Worm (Caenorhabditis elegans): ENCODE results near the gene C05C12.1.

C05C12.1 gene

DNA sequence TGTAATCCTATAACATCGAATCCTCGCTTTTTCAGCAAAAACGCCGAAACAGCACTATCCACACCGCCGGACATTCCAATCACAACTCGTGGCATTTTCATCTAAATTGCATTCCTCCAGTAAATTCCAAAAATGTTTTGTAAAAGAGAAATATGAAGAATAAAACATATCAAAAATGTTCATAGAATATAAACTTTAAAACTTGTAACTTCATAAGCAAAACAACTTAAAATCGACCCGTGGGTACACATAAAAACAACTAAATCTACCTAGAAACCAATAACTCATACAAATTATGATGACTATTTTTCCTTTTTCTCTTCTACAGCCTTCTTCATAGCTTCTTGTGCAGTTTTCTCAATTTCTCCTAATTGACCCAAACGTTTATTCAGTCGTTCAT is 43.0 kb downstream of the C05C12.1 start, which contains the start of gene mttu-1:
mttu-1 (minus strand) TSS at position 101 of the 400 bp plus-strand sequence.
- TF ChIP-seq egl-18 (GFP tag; IDR thresholded peaks at IDR 0.05) (no peak), ceh-79 (tag; optimal IDR thresholded peaks at IDR 0.05) (no peak), T26A5.8 (tag; optimal IDR thresholded peaks at IDR 0.05) (no peak), madf-6 (GFP tag; IDR thresholded peaks at IDR 0.05) (no peak), dox-1 (GFP tag; IDR thresholded peaks at IDR 0.05) (no peak), F33H1.4 (GFP tag; IDR thresholded peaks at IDR 0.05) (no peak), tbp1 (GFP tag; optimal IDR thresholded peaks at IDR 0.05) (no peak), tlf-1 (GFP tag; optimal IDR thresholded peaks at IDR 0.05) (no peak), Y67H2A.10 (GFP tag; conservative IDR thresholded peaks at IDR 0.05) (no peak), athp-1 (tag; optimal IDR thresholded peaks at IDR 0.05) (no peak), K11D2.4 (GFP tag; IDR thresholded peaks at IDR 0.05) (no peak), aptf-3 (GFP tag; IDR thresholded peaks at IDR 0.05) (no peak), F23B12.7 (tag; optimal IDR thresholded peaks at IDR 0.05; ENCODE audit: insufficient read depth) (no peak), rpc-1 (optimal IDR thresholded peaks at IDR 0.05) (no peak), rpc-1 (tag; optimal IDR thresholded peaks at IDR 0.05) (no peak), let-607 (tag; optimal IDR thresholded peaks at IDR 0.05) (no peak)

DNA sequence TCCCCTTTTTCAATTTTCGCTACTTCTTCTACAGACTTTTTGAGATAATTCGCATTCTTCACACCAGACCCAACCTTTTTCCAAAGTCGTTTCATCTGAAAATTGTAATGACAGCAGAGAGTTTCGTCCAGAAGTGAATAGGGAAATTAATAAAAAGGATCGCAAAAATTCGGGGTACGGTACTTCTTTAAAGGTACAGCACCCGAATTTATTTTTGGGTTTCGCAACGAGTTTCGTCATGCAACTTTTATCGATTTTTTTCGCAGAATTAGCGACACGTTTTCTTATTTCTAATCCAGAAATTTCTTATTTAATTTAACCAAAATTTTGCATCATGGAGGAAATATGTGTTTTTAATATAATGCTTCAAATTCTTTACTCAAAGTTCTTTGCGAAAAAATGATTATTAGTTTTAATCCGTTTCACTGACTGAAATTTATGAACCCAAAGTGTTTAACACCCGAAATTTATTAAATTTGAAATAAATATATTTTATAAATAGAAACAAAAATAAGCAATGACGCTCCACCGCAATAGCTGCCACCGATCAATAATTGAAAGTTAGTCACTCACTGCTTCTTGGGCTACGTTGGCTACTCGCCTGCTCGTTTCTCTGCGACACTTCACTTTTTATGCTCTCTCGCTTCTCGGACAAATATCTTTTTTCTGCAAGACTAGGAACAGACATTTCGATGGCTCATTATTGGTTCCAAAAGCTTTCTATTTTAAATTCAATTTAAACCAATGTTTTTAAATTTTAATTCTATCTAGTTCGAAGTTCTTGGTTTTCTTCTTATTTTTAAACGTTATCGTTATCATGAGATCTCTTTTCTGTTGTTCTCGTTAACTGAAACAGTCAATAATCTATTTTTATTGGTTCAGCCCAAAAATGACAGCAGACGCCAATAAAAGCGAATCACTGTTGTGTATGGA is 44.6 kb downstream of the C05C12.1 start, which contains the start of the genes B0035.15 and dnj-1:
B0035.15 (minus strand) TSS at position 99 of the 933 bp plus-strand sequence.
dnj-1 (plus strand) TSS at position 883 of the 933 bp plus-strand sequence.
- TF ChIP-seq mcd-1 (GFP tag; IDR thresholded peaks at IDR 0.05), result peak; percentile 68
- TF ChIP-seq madf-3 (GFP tag; IDR thresholded peaks at IDR 0.05), result 0 out of 2 replicates have a peak, but pooled peaks have one; percentile 19
- TF ChIP-seq D2030.7 (GFP tag; IDR thresholded peaks at IDR 0.05), result 0 out of 2 replicates have a peak, but pooled peaks have one; percentile 19
- no peak for TF ChIP-seq hsf-1 (GFP tag; IDR thresholded peaks at IDR 0.05)
- TF ChIP-seq F33H1.4 (GFP tag; IDR thresholded peaks at IDR 0.05), result peak; percentile 81
- TF ChIP-seq attf-5 (GFP tag; optimal IDR thresholded peaks at IDR 0.05), result peak; percentile 56
- peak; percentile 34; the same call in 1 of the 2 replicates for TF ChIP-seq madf-8 (GFP tag; conservative IDR thresholded peaks at IDR 0.05)
- TF ChIP-seq K11D2.4 (GFP tag; IDR thresholded peaks at IDR 0.05), result no peak
- no peak for TF ChIP-seq zfh-2 (GFP tag; conservative IDR thresholded peaks at IDR 0.05)
- no peak for TF ChIP-seq unc-130 (GFP tag; optimal IDR thresholded peaks at IDR 0.05)
- TF ChIP-seq hmg-1.2 (GFP tag; IDR thresholded peaks at IDR 0.05), result peak; percentile 30; the same call in 1 of the 2 replicates
- TF ChIP-seq cebp-1 (GFP tag; IDR thresholded peaks at IDR 0.05), result no peak
- TF ChIP-seq cebp-1 (tag; optimal IDR thresholded peaks at IDR 0.05), result peak; percentile 42
- TF ChIP-seq ztf-28 (GFP tag; IDR thresholded peaks at IDR 0.05), result no peak
- TF ChIP-seq madf-6 (GFP tag; IDR thresholded peaks at IDR 0.05), result peak; percentile 78
- peak; percentile 19 for TF ChIP-seq lin-40 (tag; optimal IDR thresholded peaks at IDR 0.05)
- TF ChIP-seq mxl-1 (tag; optimal IDR thresholded peaks at IDR 0.05), result no peak
- peak; percentile 69 for TF ChIP-seq xnd-1 (tag; optimal IDR thresholded peaks at IDR 0.05)
- TF ChIP-seq tbp1 (GFP tag; optimal IDR thresholded peaks at IDR 0.05), result no peak
- TF ChIP-seq ztf-18 (tag; optimal IDR thresholded peaks at IDR 0.05), result no peak
- TF ChIP-seq lsl-1 (GFP tag; optimal IDR thresholded peaks at IDR 0.05), result peak; percentile 82
- no peak for TF ChIP-seq ceh-79 (tag; optimal IDR thresholded peaks at IDR 0.05)

DNA sequence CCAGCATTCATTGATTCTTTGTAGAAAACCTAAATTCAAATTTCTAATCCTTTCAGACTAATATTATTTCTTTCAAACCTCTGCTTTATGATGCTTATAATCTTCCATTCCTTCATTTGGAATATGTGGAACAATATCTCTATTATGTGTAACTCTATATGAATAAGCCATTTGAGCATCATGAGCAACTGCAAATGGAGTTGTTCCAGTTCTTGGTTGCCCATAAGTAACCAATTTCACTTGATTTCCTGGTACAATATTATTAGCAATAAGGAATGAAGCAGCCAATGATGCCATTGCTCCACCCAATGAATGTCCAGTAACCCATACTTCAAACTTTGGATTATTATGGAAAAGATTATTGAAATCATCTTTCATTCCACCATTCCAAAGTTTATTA is 51.2 kb downstream of the C05C12.1 start:
- no peak for TF ChIP-seq let-607 (tag; optimal IDR thresholded peaks at IDR 0.05)
- no peak for TF ChIP-seq madf-8 (GFP tag; conservative IDR thresholded peaks at IDR 0.05)

Data from whole organism, young adult.